Worm (Caenorhabditis elegans) whole organism, young adult: ENCODE results near the gene C55B6.5.

Experiments used
- bed-1 ChIP-seq: fragments of 200-800 bp; sonication (Bioruptor generic); IDR thresholded peaks from 2 replicates; pipeline ENCODE4 v1.3.6; 2022; ENCODE audit warnings: missing genetic modification reagents, missing genetic modification characterization, missing compliant biosample characterization
- efl-1 ChIP-seq: fragments of 150-350 bp; optimal IDR thresholded peaks from 2 replicates; lab custom pipeline; 2014; ENCODE audit warnings: missing biosample characterization, missing genetic modification reagents, missing genetic modification characterization
- him-1 ChIP-seq: sonication (generic microtip); optimal IDR thresholded peaks from 2 replicates; lab custom pipeline; 2016; ENCODE audit warnings: missing genotype, missing genetic modification reagents, missing genetic modification characterization, missing compliant biosample characterization
- pha-4 ChIP-seq: fragments of 150-350 bp; sonication (generic microtip); optimal IDR thresholded peaks from 2 replicates; lab custom pipeline; 2014; ENCODE audit warnings: missing biosample characterization, missing genetic modification reagents, missing genetic modification characterization
- snpc-4 ChIP-seq, 5 experiments: fragments of 150-350 bp in 1 of 5; sonication (generic microtip) in 4 of 5; optimal IDR thresholded peaks; 2 replicates each; lab custom pipeline; 2014 to 2018; ENCODE audit warnings: missing genetic modification characterization in 5 of 5, missing biosample characterization in 3 of 5, antibody characterized with exemption in 2 of 5, mild to moderate bottlenecking in 2 of 5, missing compliant biosample characterization in 2 of 5, missing genotype in 2 of 5, moderate library complexity in 2 of 5, missing genetic modification reagents in 1 of 5
- unc-62 ChIP-seq: fragments of 150-350 bp; optimal IDR thresholded peaks from 2 replicates; lab custom pipeline; 2014; ENCODE audit warnings: missing biosample characterization, missing genetic modification reagents, missing genetic modification characterization
- ztf-22 ChIP-seq: fragments of 200-800 bp; sonication (Bioruptor generic); optimal IDR thresholded peaks from 2 replicates; lab custom pipeline; 2018; ENCODE audit warnings: mild to moderate bottlenecking, missing genetic modification characterization, moderate library complexity, missing compliant biosample characterization

DNA sequence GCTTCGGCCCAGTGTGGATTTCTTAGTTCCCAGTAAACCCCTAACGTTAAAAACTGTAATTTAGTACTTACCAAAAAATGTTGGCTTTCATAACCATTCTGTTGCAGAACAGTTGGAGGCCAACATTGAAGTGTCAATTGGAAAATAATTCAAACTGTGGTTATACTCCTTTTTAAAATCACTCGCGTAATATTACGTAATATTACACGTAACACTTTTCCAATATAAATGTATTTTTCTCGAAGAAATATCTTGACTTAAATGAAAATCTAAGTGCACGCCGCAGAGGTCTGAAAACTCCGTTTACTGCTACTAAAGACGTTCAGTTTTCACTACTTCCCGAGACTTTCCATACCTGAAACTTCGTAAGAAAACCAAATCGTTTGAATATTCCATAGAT lies 920 bp downstream of the C55B6.5 start:
- TF ChIP-seq ztf-22 (GFP tag; lab: Kevin White, UChicago) (no peak), him-1 (tag; lab: Kevin White, UChicago) (no peak), bed-1 (GFP tag; lab: Robert Waterston, UW) (no peak), unc-62 (GFP tag; lab: Kevin White, UChicago) (no peak), snpc-4 (GFP tag; optimal IDR thresholded peaks at IDR 0.05; lab: Kevin White, UChicago) (no peak), snpc-4 (tag; optimal IDR thresholded peaks at IDR 0.05; lab: Kevin White, UChicago) (no peak), pha-4 (tag; lab: Kevin White, UChicago) (no peak), efl-1 (no peak)
